Worm (Caenorhabditis elegans): ENCODE results near the gene srh-167.
"Not testable (repeated sequence)": the region's sequence is repeated elsewhere in the genome, so short reads cannot be mapped to it uniquely, and the experiment has no call there.

srh-167 gene

ce11 chrV:16315004-16315403, 18.5 kb upstream of the srh-167 start, which contains the start of gene str-214:
str-214 (plus strand) TSS chrV:16315304.
- TF ChIP-seq ceh-2 (tag; optimal IDR thresholded peaks at IDR 0.05) (no peak), syd-9 (tag; optimal IDR thresholded peaks at IDR 0.05) (no peak), ceh-48 (tag; optimal IDR thresholded peaks at IDR 0.05) (no peak), eyg-1 (tag; optimal IDR thresholded peaks at IDR 0.05) (no peak), ceh-24 (tag; optimal IDR thresholded peaks at IDR 0.05) (no peak), che-1 (tag; optimal IDR thresholded peaks at IDR 0.05) (no peak), K09A11.1 (tag; optimal IDR thresholded peaks at IDR 0.05; ENCODE audit: insufficient read depth) (no peak), pha-2 (tag; optimal IDR thresholded peaks at IDR 0.05) (no peak), ztf-16 (tag; optimal IDR thresholded peaks at IDR 0.05) (no peak), hlh-6 (tag; optimal IDR thresholded peaks at IDR 0.05) (no peak), ceh-22 (tag; optimal IDR thresholded peaks at IDR 0.05) (no peak), unc-3 (GFP tag; conservative IDR thresholded peaks at IDR 0.05) (no peak), unc-3 (tag; optimal IDR thresholded peaks at IDR 0.05) (no peak)

- TF ChIP-seq pha-4 (tag; optimal IDR thresholded peaks at IDR 0.05) (no peak), ama-1 (optimal IDR thresholded peaks at IDR 0.05) (no peak), rnt-1 (tag; optimal IDR thresholded peaks at IDR 0.05) (no peak)
Measured at ce11 chrV:16317244-16317643, 16.3 kb upstream of the srh-167 start, which contains the start of gene srh-180. srh-180 (plus strand) TSS chrV:16317544.

DNA sequence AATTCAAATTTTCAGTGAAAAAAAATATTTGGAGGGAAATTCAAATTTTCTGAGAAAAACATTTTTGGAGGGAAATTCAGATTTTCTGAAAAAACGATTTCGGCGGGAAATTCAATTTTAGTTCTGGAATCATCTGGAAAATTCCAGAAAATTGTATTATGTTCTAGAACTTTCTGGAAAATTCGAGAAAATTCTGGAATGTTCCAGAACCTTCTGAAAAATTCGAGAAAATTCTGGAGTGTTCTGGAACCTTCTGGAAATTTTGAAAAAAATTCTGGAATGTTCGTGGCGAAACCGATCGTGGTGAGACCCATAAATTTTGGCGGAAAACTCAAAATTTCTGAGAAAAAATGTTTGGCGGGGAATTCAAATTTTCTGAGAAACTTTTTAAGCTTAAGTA, 11.4 kb upstream of the srh-167 start:
- no peak for TF ChIP-seq ceh-31 (tag; optimal IDR thresholded peaks at IDR 0.05)
- TF ChIP-seq che-1 (tag; optimal IDR thresholded peaks at IDR 0.05): no peak

DNA sequence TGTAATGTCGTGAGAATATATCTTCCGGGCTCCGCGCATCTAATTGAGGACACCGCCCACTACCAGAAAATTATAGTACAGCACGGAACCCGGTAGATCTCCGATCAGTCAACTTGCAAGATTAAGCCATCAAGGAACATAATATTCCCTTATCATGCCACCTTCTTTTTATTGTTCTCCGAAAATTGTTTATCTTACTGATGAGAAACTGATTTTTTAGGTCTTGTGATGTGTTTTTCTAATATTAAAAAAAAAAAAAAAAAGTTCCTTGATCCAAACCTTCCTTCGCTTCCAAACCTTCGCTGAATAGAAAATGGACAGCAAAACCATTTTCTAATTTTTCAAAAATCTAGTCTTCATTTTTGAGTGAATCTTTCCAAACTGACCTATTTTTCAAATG, 4.7 kb upstream of the srh-167 start, which contains the start of gene F57G8.7:
Gene F57G8.7 (plus strand): TSS at position 301 of the 400 bp plus-strand sequence.
- TF ChIP-seq elt-2 (tag; optimal IDR thresholded peaks at IDR 0.05): no peak
- TF ChIP-seq ceh-24 (tag; optimal IDR thresholded peaks at IDR 0.05): no peak
- TF ChIP-seq che-1 (tag; optimal IDR thresholded peaks at IDR 0.05): no peak
- TF ChIP-seq pros-1 (tag; optimal IDR thresholded peaks at IDR 0.05): no peak
- TF ChIP-seq fax-1 (tag; optimal IDR thresholded peaks at IDR 0.05): no peak
- TF ChIP-seq ceh-45 (GFP tag; IDR thresholded peaks at IDR 0.05): no peak
- no peak for TF ChIP-seq madf-2 (tag; optimal IDR thresholded peaks at IDR 0.05)
- no peak for TF ChIP-seq tbx-7 (tag; optimal IDR thresholded peaks at IDR 0.05)
- no peak for TF ChIP-seq sox-4 (tag; optimal IDR thresholded peaks at IDR 0.05)
- no peak for TF ChIP-seq unc-3 (GFP tag; conservative IDR thresholded peaks at IDR 0.05)
- TF ChIP-seq unc-3 (tag; optimal IDR thresholded peaks at IDR 0.05): no peak
- TF ChIP-seq pqm-1 (tag; optimal IDR thresholded peaks at IDR 0.05): no peak
- no peak for TF ChIP-seq C08G9.2 (tag; optimal IDR thresholded peaks at IDR 0.05)
- no peak for TF ChIP-seq sdc-2 (tag; optimal IDR thresholded peaks at IDR 0.05)

DNA sequence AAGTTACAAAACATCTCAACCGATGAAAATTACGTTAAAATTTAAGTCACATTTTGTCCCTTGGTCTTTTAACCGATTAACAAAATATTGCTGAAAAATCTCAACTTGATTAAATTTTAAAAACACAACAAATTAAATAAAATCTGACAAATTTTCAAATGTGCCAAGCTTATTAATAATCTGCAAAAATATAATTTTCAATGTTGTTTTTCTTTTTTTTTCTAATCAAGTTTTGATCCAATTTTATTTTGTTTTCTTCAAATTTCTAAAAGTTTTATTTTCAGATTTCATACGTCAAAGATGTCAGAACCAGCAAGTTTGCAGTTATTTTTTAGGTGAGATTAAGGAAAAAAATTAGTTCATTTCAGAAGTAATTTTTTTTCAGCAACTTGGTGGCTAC, 2.8 kb downstream of the srh-167 start, which contains the start of gene srw-87:
Gene srw-87 (plus strand): TSS at position 301 of the 400 bp plus-strand sequence.
- no peak for TF ChIP-seq pha-2 (tag; optimal IDR thresholded peaks at IDR 0.05)
- no peak for TF ChIP-seq Y22D7AL.16 (tag; optimal IDR thresholded peaks at IDR 0.05)
- TF ChIP-seq ceh-31 (tag; optimal IDR thresholded peaks at IDR 0.05): no peak
- no peak for TF ChIP-seq fkh-6 (tag; optimal IDR thresholded peaks at IDR 0.05)
- TF ChIP-seq sdc-2 (tag; optimal IDR thresholded peaks at IDR 0.05): no peak
- TF ChIP-seq sox-4 (tag; optimal IDR thresholded peaks at IDR 0.05): no peak
- TF ChIP-seq tbx-7 (tag; optimal IDR thresholded peaks at IDR 0.05): no peak
- no peak for TF ChIP-seq unc-86 (tag; optimal IDR thresholded peaks at IDR 0.05)
- TF ChIP-seq K02D7.2 (tag; optimal IDR thresholded peaks at IDR 0.05): no peak

ce11 chrV:16338287-16339092, 5.0 kb downstream of the srh-167 start, which contains the start of gene slc-9B.2:
slc-9B.2 (plus strand) TSS chrV:16339042.
- TF ChIP-seq che-1 (tag; optimal IDR thresholded peaks at IDR 0.05); hlh-13 (GFP tag; optimal IDR thresholded peaks at IDR 0.05); nhr-232 (tag; optimal IDR thresholded peaks at IDR 0.05): not testable (repeated sequence)

Data from whole organism, late embryonic.